Fruit fly (Drosophila melanogaster) whole organism, embryonic: Measurements from ENCODE around the gene CG43439.

ENCODE experiments used
- ATbp ChIP-seq: fragments of 200-800 bp; sonication (Bioruptor generic); optimal IDR thresholded peaks from 2 replicates; lab custom pipeline; 2017; ENCODE audit warnings: missing biosample characterization, mild to moderate bottlenecking, missing genetic modification characterization, missing genetic modification reagents
- B-H1 ChIP-seq: fragments of 200-800 bp; sonication (Bioruptor generic); IDR thresholded peaks from 3 replicates; pipeline ENCODE4 v1.3.6; 2022; ENCODE audit warnings: missing biosample characterization, missing genetic modification characterization
- CG10147 ChIP-seq: fragments of 200-800 bp; sonication (Bioruptor generic); optimal IDR thresholded peaks from 2 replicates; lab custom pipeline; 2019; ENCODE audit warnings: missing biosample characterization, mild to moderate bottlenecking, missing genetic modification characterization, moderate library complexity
- CG10366 ChIP-seq: fragments of 200-800 bp; sonication (Bioruptor generic); IDR thresholded peaks from 2 replicates; pipeline ENCODE4 v1.3.6; 2022; ENCODE audit warnings: missing biosample characterization, missing genetic modification characterization
- CG10979 ChIP-seq: fragments of 200-800 bp; sonication (Bioruptor generic); optimal IDR thresholded peaks from 2 replicates; lab custom pipeline; 2018; ENCODE audit warnings: missing biosample characterization, mild to moderate bottlenecking, missing genetic modification characterization, moderate library complexity
- CG11504 ChIP-seq: fragments of 200-800 bp; sonication (Bioruptor generic); optimal IDR thresholded peaks from 3 replicates; lab custom pipeline; 2019; ENCODE audit warnings: missing biosample characterization, mild to moderate bottlenecking, missing genetic modification characterization, moderate library complexity
- CG11696 ChIP-seq: fragments of 200-800 bp; sonication (Bioruptor generic); IDR thresholded peaks from 2 replicates; pipeline ENCODE4 v1.3.6; 2022; ENCODE audit warnings: missing biosample characterization, missing genetic modification characterization
- CG12071 ChIP-seq: fragments of 200-800 bp; sonication (Bioruptor generic); optimal IDR thresholded peaks from 3 replicates; lab custom pipeline; 2018; ENCODE audit warnings: missing biosample characterization, mild to moderate bottlenecking, missing genetic modification characterization
- CG13624 ChIP-seq: fragments of 200-800 bp; sonication (Bioruptor generic); optimal IDR thresholded peaks from 2 replicates; lab custom pipeline; 2016; ENCODE audit warnings: missing biosample characterization, missing genetic modification characterization
- CG14710 ChIP-seq: fragments of 200-800 bp; sonication (Bioruptor generic); optimal IDR thresholded peaks from 3 replicates; lab custom pipeline; 2019; ENCODE audit warnings: missing biosample characterization, mild to moderate bottlenecking, missing genetic modification characterization, moderate library complexity
- CG17359 ChIP-seq: fragments of 200-800 bp; sonication (Bioruptor generic); optimal IDR thresholded peaks from 3 replicates; lab custom pipeline; 2018; ENCODE audit warnings: missing biosample characterization, mild to moderate bottlenecking, missing genetic modification characterization, moderate library complexity
- CG17829 ChIP-seq: fragments of 200-800 bp; optimal IDR thresholded peaks from 2 replicates; lab custom pipeline; 2019; ENCODE audit warnings: missing biosample characterization, mild to moderate bottlenecking, missing genetic modification characterization, moderate library complexity
- CG17912 ChIP-seq: fragments of 200-800 bp; sonication (Bioruptor generic); optimal IDR thresholded peaks from 2 replicates; lab custom pipeline; 2018; ENCODE audit warnings: missing biosample characterization, mild to moderate bottlenecking, missing genetic modification characterization
- CG2678 ChIP-seq: fragments of 200-800 bp; sonication (Bioruptor generic); optimal IDR thresholded peaks from 3 replicates; lab custom pipeline; 2019; ENCODE audit warnings: missing biosample characterization, mild to moderate bottlenecking, missing genetic modification characterization, moderate library complexity
- CG2712 ChIP-seq: fragments of 200-800 bp; optimal IDR thresholded peaks from 3 replicates; lab custom pipeline; 2019; ENCODE audit warnings: missing biosample characterization, mild to moderate bottlenecking, missing genetic modification characterization, moderate library complexity
- CG2875 ChIP-seq: fragments of 200-800 bp; sonication (Bioruptor generic); optimal IDR thresholded peaks from 2 replicates; lab custom pipeline; 2017; ENCODE audit warnings: missing biosample characterization, mild to moderate bottlenecking, missing genetic modification characterization, missing genetic modification reagents
- CG42726 ChIP-seq: fragments of 200-800 bp; sonication (Bioruptor generic); IDR thresholded peaks from 2 replicates; pipeline ENCODE4 v1.3.6; 2022; ENCODE audit warnings: missing biosample characterization, missing genetic modification characterization; ENCODE audit not compliant: partially characterized antibody
- CG4424 ChIP-seq: fragments of 200-800 bp; sonication (Bioruptor generic); optimal IDR thresholded peaks from 3 replicates; lab custom pipeline; 2016; ENCODE audit warnings: missing biosample characterization, missing genetic modification characterization
- CG6654 ChIP-seq: fragments of 200-800 bp; sonication (Bioruptor generic); optimal IDR thresholded peaks from 2 replicates; lab custom pipeline; 2017; ENCODE audit warnings: missing biosample characterization, mild to moderate bottlenecking, missing genetic modification characterization
- CG8924 ChIP-seq: fragments of 200-800 bp; optimal IDR thresholded peaks from 3 replicates; lab custom pipeline; 2019; ENCODE audit warnings: missing biosample characterization, mild to moderate bottlenecking, missing genetic modification characterization, moderate library complexity
- CG9437 ChIP-seq: fragments of 200-800 bp; sonication (Bioruptor generic); optimal IDR thresholded peaks from 2 replicates; lab custom pipeline; 2018; ENCODE audit warnings: missing biosample characterization, mild to moderate bottlenecking, missing genetic modification characterization
- CoRest ChIP-seq: fragments of 200-800 bp; sonication (Bioruptor generic); optimal IDR thresholded peaks from 3 replicates; lab custom pipeline; 2018; ENCODE audit warnings: missing biosample characterization, mild to moderate bottlenecking, missing genetic modification characterization, moderate library complexity
- D ChIP-seq, 2 experiments: fragments of 200-800 bp in 1 of 2; fragments of >200 bp in 1 of 2; sonication (Bioruptor generic) in 1 of 2; optimal IDR thresholded peaks; 2 replicates in 1 of 2; 3 replicates in 1 of 2; lab custom pipeline; 2017; ENCODE audit warnings: mild to moderate bottlenecking in 1 of 2, missing biosample characterization in 1 of 2, missing genetic modification characterization in 1 of 2, missing genetic modification reagents in 1 of 2
- HLH4C ChIP-seq: fragments of 200-800 bp; sonication (Bioruptor generic); IDR thresholded peaks from 3 replicates; pipeline ENCODE4 v1.3.6; 2022; ENCODE audit warnings: missing biosample characterization, missing genetic modification characterization; ENCODE audit not compliant: partially characterized antibody
- Hr39 ChIP-seq: fragments of >200 bp; optimal IDR thresholded peaks from 2 replicates; lab custom pipeline; 2017
- Hr51 ChIP-seq, 2 experiments: fragments of 200-800 bp; sonication (Bioruptor generic); optimal IDR thresholded peaks; 2 replicates in 1 of 2; 3 replicates in 1 of 2; lab custom pipeline; 2016 to 2018; ENCODE audit warnings: missing biosample characterization in 2 of 2, missing genetic modification characterization in 2 of 2, mild to moderate bottlenecking in 1 of 2, moderate library complexity in 1 of 2
- Meics ChIP-seq: fragments of 200-800 bp; sonication (Bioruptor generic); optimal IDR thresholded peaks from 2 replicates; lab custom pipeline; 2017; ENCODE audit warnings: missing biosample characterization, mild to moderate bottlenecking, missing genetic modification characterization
- Nf-YA ChIP-seq: fragments of 200-800 bp; sonication (Bioruptor generic); IDR thresholded peaks from 2 replicates; pipeline ENCODE4 v1.3.6; 2022; ENCODE audit warnings: missing biosample characterization, missing genetic modification characterization
- Ptx1 ChIP-seq: fragments of 200-800 bp; sonication (Bioruptor generic); IDR thresholded peaks from 2 replicates; pipeline ENCODE4 v1.3.6; 2022; ENCODE audit warnings: missing biosample characterization, missing genetic modification characterization
- Sox100B ChIP-seq: fragments of 200-800 bp; sonication (Bioruptor generic); optimal IDR thresholded peaks from 3 replicates; lab custom pipeline; 2018; ENCODE audit warnings: missing biosample characterization, mild to moderate bottlenecking, missing genetic modification characterization
- Sox102F ChIP-seq: fragments of 200-800 bp; sonication (Bioruptor generic); optimal IDR thresholded peaks from 2 replicates; lab custom pipeline; 2018; ENCODE audit warnings: missing biosample characterization, mild to moderate bottlenecking, missing genetic modification characterization, moderate library complexity
- ase ChIP-seq: fragments of 200-800 bp; sonication (Bioruptor generic); IDR thresholded peaks from 3 replicates; pipeline ENCODE4 v1.3.6; 2022; ENCODE audit warnings: missing biosample characterization, missing genetic modification characterization
- chn ChIP-seq: fragments of 200-800 bp; sonication (Bioruptor generic); optimal IDR thresholded peaks from 2 replicates; lab custom pipeline; 2016; ENCODE audit warnings: missing biosample characterization, missing genetic modification characterization
- dmrt99B ChIP-seq: fragments of 200-800 bp; sonication (Bioruptor generic); optimal IDR thresholded peaks from 2 replicates; lab custom pipeline; 2018; ENCODE audit warnings: missing biosample characterization, mild to moderate bottlenecking, missing genetic modification characterization, moderate library complexity
- gem ChIP-seq: fragments of 200-800 bp; sonication (Bioruptor generic); optimal IDR thresholded peaks from 2 replicates; lab custom pipeline; 2019; ENCODE audit warnings: missing biosample characterization, mild to moderate bottlenecking, missing genetic modification characterization, moderate library complexity
- grau ChIP-seq: fragments of 200-800 bp; optimal IDR thresholded peaks from 3 replicates; lab custom pipeline; 2019; ENCODE audit warnings: missing biosample characterization, mild to moderate bottlenecking, missing genetic modification characterization, moderate library complexity
- gsb-n ChIP-seq: fragments of 200-800 bp; sonication (Bioruptor generic); optimal IDR thresholded peaks from 3 replicates; lab custom pipeline; 2018; ENCODE audit warnings: missing biosample characterization, mild to moderate bottlenecking, missing genetic modification characterization
- h ChIP-seq: fragments of >200 bp; optimal IDR thresholded peaks from 2 replicates; lab custom pipeline; 2017
- ind ChIP-seq: fragments of 200-800 bp; sonication (Bioruptor generic); optimal IDR thresholded peaks from 3 replicates; lab custom pipeline; 2016; ENCODE audit warnings: missing biosample characterization, missing genetic modification characterization
- inv ChIP-seq: fragments of 200-800 bp; sonication (Bioruptor generic); IDR thresholded peaks from 2 replicates; pipeline ENCODE4 v1.3.6; 2022; ENCODE audit warnings: missing biosample characterization, missing genetic modification characterization; ENCODE audit not compliant: partially characterized antibody
- lab ChIP-seq: fragments of 200-800 bp; sonication (Bioruptor generic); optimal IDR thresholded peaks from 3 replicates; lab custom pipeline; 2017; ENCODE audit warnings: missing biosample characterization, missing genetic modification characterization, mild to moderate bottlenecking, moderate library complexity, missing genetic modification reagents
- lilli ChIP-seq: fragments of 200-800 bp; sonication (Bioruptor generic); optimal IDR thresholded peaks from 3 replicates; lab custom pipeline; 2016; ENCODE audit warnings: missing biosample characterization, missing genetic modification characterization
- nmo ChIP-seq: fragments of 200-800 bp; sonication (Bioruptor generic); optimal IDR thresholded peaks from 2 replicates; lab custom pipeline; 2018; ENCODE audit warnings: missing biosample characterization, mild to moderate bottlenecking, missing genetic modification characterization, moderate library complexity
- phol ChIP-seq: fragments of 200-800 bp; sonication (Bioruptor generic); optimal IDR thresholded peaks from 3 replicates; lab custom pipeline; 2018; ENCODE audit warnings: missing biosample characterization, mild to moderate bottlenecking, missing genetic modification characterization, moderate library complexity
- pnt ChIP-seq: fragments of 200-800 bp; sonication (Bioruptor generic); optimal IDR thresholded peaks from 3 replicates; lab custom pipeline; 2016; ENCODE audit warnings: missing biosample characterization, missing genetic modification characterization
- sens-2 ChIP-seq: fragments of 200-800 bp; sonication (Bioruptor generic); IDR thresholded peaks from 2 replicates; pipeline ENCODE4 v1.3.6; 2022; ENCODE audit warnings: missing biosample characterization, missing genetic modification characterization
- shn ChIP-seq: fragments of 200-800 bp; sonication (Bioruptor generic); optimal IDR thresholded peaks from 3 replicates; lab custom pipeline; 2016; ENCODE audit warnings: missing biosample characterization, missing genetic modification characterization
- slbo ChIP-seq: fragments of 200-800 bp; sonication (Bioruptor generic); IDR thresholded peaks from 2 replicates; pipeline ENCODE4 v1.3.6; 2022; ENCODE audit warnings: missing biosample characterization, missing genetic modification characterization
- stc ChIP-seq: fragments of 200-800 bp; sonication (Bioruptor generic); IDR thresholded peaks from 2 replicates; pipeline ENCODE4 v1.3.6; 2022; ENCODE audit warnings: missing biosample characterization, missing genetic modification characterization
- trh ChIP-seq: fragments of 200-800 bp; sonication (Bioruptor generic); optimal IDR thresholded peaks from 2 replicates; lab custom pipeline; 2016; ENCODE audit warnings: missing biosample characterization, missing genetic modification characterization

CG43439 gene

DNA sequence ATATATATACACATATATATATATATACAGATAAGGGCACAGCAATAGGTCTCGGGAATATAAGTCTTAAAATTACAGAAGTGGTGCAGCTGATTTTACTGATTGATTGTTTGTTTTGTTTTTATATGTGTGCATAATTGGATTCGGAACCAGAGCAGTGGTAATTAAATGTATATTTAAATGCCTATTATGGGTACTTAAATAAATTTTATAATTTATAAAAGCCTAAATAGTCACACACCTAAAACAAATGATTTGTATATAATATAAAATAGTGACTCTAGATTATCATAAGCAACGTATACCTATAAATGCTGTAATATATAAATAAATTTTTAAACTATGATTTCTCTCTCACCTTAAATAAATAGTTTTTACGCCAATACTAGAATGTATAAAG lies 25.0 kb upstream of the CG43439 start (continued):
- TF ChIP-seq gem (tag; lab: Kevin White, UChicago) (peak; percentile 33), CG12071 (GFP tag; lab: Kevin White, UChicago) (no peak), CG17912 (GFP tag; lab: Kevin White, UChicago) (no peak), inv (no peak), lab (peak; percentile 17), CG17829 (tag; lab: Kevin White, UChicago) (peak; percentile 3), Sox100B (GFP tag; lab: Kevin White, UChicago) (peak; percentile 62), trh (GFP tag; lab: Kevin White, UChicago) (no peak), Ptx1 (GFP tag; lab: Robert Waterston, UW) (no peak), CG11504 (tag; lab: Kevin White, UChicago) (peak; percentile 58), CoRest (peak; percentile 21), Meics (GFP tag; lab: Kevin White, UChicago) (peak; percentile 5), B-H1 (no peak), dmrt99B (tag; lab: Kevin White, UChicago) (peak; percentile 54), CG10979 (tag; lab: Kevin White, UChicago) (peak; percentile 21), CG13624 (no peak), CG9437 (GFP tag; lab: Kevin White, UChicago) (peak; percentile 5), ase (no peak), CG14710 (tag; lab: Kevin White, UChicago) (peak; percentile 19), sens-2 (GFP tag; lab: Robert Waterston, UW) (no peak), lilli (GFP tag; lab: Kevin White, UChicago) (no peak), ATbp (GFP tag; lab: Kevin White, UChicago) (no peak), HLH4C (GFP tag; lab: Robert Waterston, UW) (no peak), phol (tag; lab: Kevin White, UChicago) (peak; percentile 51), Hr39 (lab: Kevin White, UChicago) (no peak), ind (GFP tag; lab: Kevin White, UChicago) (no peak), stc (GFP tag; lab: Robert Waterston, UW) (no peak), CG42726 (GFP tag; lab: Robert Waterston, UW) (no peak), shn (GFP tag; lab: Kevin White, UChicago) (no peak), h (lab: Kevin White, UChicago) (no peak), CG4424 (GFP tag; lab: Kevin White, UChicago) (peak; percentile 6), CG8924 (peak; percentile 22), CG10147 (GFP tag; lab: Kevin White, UChicago) (peak; percentile 24), CG17359 (tag; lab: Kevin White, UChicago) (peak; percentile 29), nmo (GFP tag; lab: Kevin White, UChicago) (peak; percentile 4), Nf-YA (GFP tag; lab: Robert Waterston, UW) (no peak), CG2712 (tag; lab: Kevin White, UChicago) (peak; percentile 22), grau (tag; lab: Kevin White, UChicago) (peak; percentile 27), pnt (GFP tag; lab: Kevin White, UChicago) (no peak), gsb-n (no peak), CG2875 (GFP tag; lab: Kevin White, UChicago) (no peak), CG10366 (GFP tag; lab: Robert Waterston, UW) (no peak), Sox102F (GFP tag; lab: Kevin White, UChicago) (peak; percentile 30), CG2678 (tag; lab: Kevin White, UChicago) (peak; percentile 52), D (optimal IDR thresholded peaks at IDR 0.05; lab: Kevin White, UChicago) (no peak), D (GFP tag; optimal IDR thresholded peaks at IDR 0.05; lab: Kevin White, UChicago) (peak; percentile 17), CG11696 (0 out of 2 replicates have a peak, but pooled peaks have one; percentile 32), chn (GFP tag; lab: Kevin White, UChicago) (no peak), slbo (GFP tag; lab: Robert Waterston, UW) (no peak), Hr51 (GFP tag; optimal IDR thresholded peaks at IDR 0.05; lab: Kevin White, UChicago) (peak in 1 of 2 experiments; percentile 21), CG6654 (GFP tag; lab: Kevin White, UChicago) (no peak)
